Worm (Caenorhabditis elegans) whole organism, mixed stage, embryonic: ENCODE results near the gene wrt-4.

Experiments used
- M03D4.4 ChIP-seq: sonication (generic microtip); optimal IDR thresholded peaks from 2 replicates; lab custom pipeline; 2017; ENCODE audit warnings: mild to moderate bottlenecking, missing genetic modification characterization, missing compliant biosample characterization
- bed-3 ChIP-seq: fragments of 200-800 bp; sonication (Bioruptor generic); optimal IDR thresholded peaks from 3 replicates; lab custom pipeline; 2018; ENCODE audit warnings: mild to moderate bottlenecking, missing genetic modification characterization, moderate library complexity, missing compliant biosample characterization
- blmp-1 ChIP-seq: fragments of 150-350 bp; optimal IDR thresholded peaks from 2 replicates; lab custom pipeline; 2014; ENCODE audit warnings: missing biosample characterization, missing genetic modification characterization
- ceh-39 ChIP-seq: fragments of 150-350 bp; optimal IDR thresholded peaks from 2 replicates; lab custom pipeline; 2014; ENCODE audit warnings: missing biosample characterization, missing genetic modification characterization
- ceh-43 ChIP-seq: fragments of 200-800 bp; sonication (Bioruptor generic); optimal IDR thresholded peaks from 2 replicates; lab custom pipeline; 2018; ENCODE audit warnings: mild to moderate bottlenecking, missing genetic modification characterization, moderate library complexity, missing compliant biosample characterization
- ces-1 ChIP-seq: fragments of 150-350 bp; optimal IDR thresholded peaks from 2 replicates; lab custom pipeline; 2014; ENCODE audit warnings: missing biosample characterization, missing genetic modification reagents, missing genetic modification characterization
- drap-1 ChIP-seq: fragments of 200-800 bp; sonication (Bioruptor generic); optimal IDR thresholded peaks from 3 replicates; lab custom pipeline; 2018; ENCODE audit warnings: mild to moderate bottlenecking, missing genetic modification characterization, missing compliant biosample characterization
- elt-3 ChIP-seq: fragments of 150-350 bp; optimal IDR thresholded peaks from 2 replicates; lab custom pipeline; 2014; ENCODE audit warnings: missing biosample characterization, missing genetic modification characterization
- flh-1 ChIP-seq: fragments of 200-800 bp; sonication (Bioruptor generic); optimal IDR thresholded peaks from 2 replicates; lab custom pipeline; 2018; ENCODE audit warnings: mild to moderate bottlenecking, missing genetic modification characterization, moderate library complexity, missing compliant biosample characterization
- ham-2 ChIP-seq: fragments of 200-800 bp; sonication (Bioruptor generic); optimal IDR thresholded peaks from 2 replicates; lab custom pipeline; 2018; ENCODE audit warnings: mild to moderate bottlenecking, missing genetic modification characterization, missing compliant biosample characterization
- hlh-1 ChIP-seq: fragments of 150-350 bp; optimal IDR thresholded peaks from 2 replicates; lab custom pipeline; 2014; ENCODE audit warnings: missing biosample characterization, missing genetic modification reagents, missing genetic modification characterization
- lin-13 ChIP-seq: fragments of 150-350 bp; optimal IDR thresholded peaks from 2 replicates; lab custom pipeline; 2014; ENCODE audit warnings: missing biosample characterization, missing genetic modification characterization
- lin-32 ChIP-seq: fragments of 200-800 bp; sonication (Bioruptor generic); optimal IDR thresholded peaks from 2 replicates; lab custom pipeline; 2018; ENCODE audit warnings: mild to moderate bottlenecking, missing genetic modification characterization, missing compliant biosample characterization
- lsy-2 ChIP-seq: fragments of 150-350 bp; optimal IDR thresholded peaks from 2 replicates; lab custom pipeline; 2014; ENCODE audit warnings: missing biosample characterization, missing genetic modification characterization
- mab-5 ChIP-seq: fragments of 150-350 bp; optimal IDR thresholded peaks from 2 replicates; lab custom pipeline; 2014; ENCODE audit warnings: missing biosample characterization, missing genetic modification characterization
- mep-1 ChIP-seq: fragments of 150-350 bp; optimal IDR thresholded peaks from 2 replicates; lab custom pipeline; 2017; ENCODE audit warnings: missing biosample characterization, missing genetic modification reagents, missing genetic modification characterization, inconsistent platforms
- nhr-12 ChIP-seq: fragments of 150-350 bp; optimal IDR thresholded peaks from 2 replicates; lab custom pipeline; 2014; ENCODE audit warnings: missing biosample characterization, missing genetic modification characterization
- nhr-2 ChIP-seq: fragments of 150-350 bp; optimal IDR thresholded peaks from 2 replicates; lab custom pipeline; 2014; ENCODE audit warnings: missing biosample characterization, missing genetic modification characterization
- nhr-237 ChIP-seq: fragments of 150-350 bp; optimal IDR thresholded peaks from 2 replicates; lab custom pipeline; 2014; ENCODE audit warnings: missing biosample characterization, missing genetic modification characterization
- nhr-28 ChIP-seq: fragments of 150-350 bp; optimal IDR thresholded peaks from 2 replicates; lab custom pipeline; 2014; ENCODE audit warnings: missing biosample characterization, missing genetic modification characterization
- nhr-76 ChIP-seq: sonication (generic microtip); optimal IDR thresholded peaks from 2 replicates; lab custom pipeline; 2017; ENCODE audit warnings: missing biosample characterization, missing genetic modification characterization
- pha-4 ChIP-seq: fragments of 150-350 bp; optimal IDR thresholded peaks from 2 replicates; lab custom pipeline; 2018; ENCODE audit warnings: missing biosample characterization, missing genetic modification reagents, missing genetic modification characterization
- sem-2 ChIP-seq: fragments of 200-800 bp; sonication (Bioruptor generic); optimal IDR thresholded peaks from 2 replicates; lab custom pipeline; 2018; ENCODE audit warnings: mild to moderate bottlenecking, missing genetic modification characterization, missing compliant biosample characterization
- snpc-4 ChIP-seq: fragments of 150-350 bp; optimal IDR thresholded peaks from 2 replicates; lab custom pipeline; 2014; ENCODE audit warnings: missing biosample characterization, missing genetic modification characterization
- sptf-1 ChIP-seq: sonication (generic microtip); optimal IDR thresholded peaks from 2 replicates; lab custom pipeline; 2017; ENCODE audit warnings: mild to moderate bottlenecking, missing genetic modification characterization, moderate library complexity, missing compliant biosample characterization
- tbx-8 ChIP-seq: fragments of 200-800 bp; sonication (Bioruptor generic); optimal IDR thresholded peaks from 2 replicates; lab custom pipeline; 2018; ENCODE audit warnings: mild to moderate bottlenecking, missing genetic modification characterization, moderate library complexity, missing compliant biosample characterization
- unc-120 ChIP-seq: sonication (generic microtip); optimal IDR thresholded peaks from 2 replicates; lab custom pipeline; 2017; ENCODE audit warnings: missing genetic modification characterization, missing compliant biosample characterization; ENCODE audit not compliant: poor library complexity, severe bottlenecking
- unc-39 ChIP-seq: fragments of 150-350 bp; optimal IDR thresholded peaks from 2 replicates; lab custom pipeline; 2014; ENCODE audit warnings: missing biosample characterization, missing genetic modification characterization
- unc-62 ChIP-seq: fragments of 150-350 bp; optimal IDR thresholded peaks from 2 replicates; lab custom pipeline; 2014; ENCODE audit warnings: missing biosample characterization, missing genetic modification reagents, missing genetic modification characterization
- zip-8 ChIP-seq: fragments of 150-350 bp; optimal IDR thresholded peaks from 2 replicates; lab custom pipeline; 2014; ENCODE audit warnings: missing biosample characterization, missing genetic modification characterization
- ztf-11 ChIP-seq: fragments of 150-350 bp; optimal IDR thresholded peaks from 2 replicates; lab custom pipeline; 2014; ENCODE audit warnings: missing biosample characterization, missing genetic modification characterization

The wrt-4 gene

ce11 chrX:15731668-15732067 lies 25.4 kb downstream of the wrt-4 start, which contains the start of gene lin-15A:
Gene lin-15A, plus strand, starts transcription at chrX:15731968.
- TF ChIP-seq snpc-4 (tag; lab: Kevin White, UChicago) (no peak), pha-4 (tag; lab: Kevin White, UChicago) (no peak), blmp-1 (peak; percentile 42), bed-3 (GFP tag; lab: Kevin White, UChicago) (no peak), nhr-76 (tag; lab: Kevin White, UChicago) (no peak), mab-5 (no peak)

- TF ChIP-seq sptf-1 (tag; lab: Kevin White, UChicago) (no peak), ceh-43 (GFP tag; lab: Kevin White, UChicago) (no peak), lsy-2 (tag; lab: Kevin White, UChicago) (no peak), nhr-2 (no peak), blmp-1 (no peak), bed-3 (GFP tag; lab: Kevin White, UChicago) (no peak), sem-2 (GFP tag; lab: Kevin White, UChicago) (no peak), ztf-11 (tag; lab: Kevin White, UChicago) (no peak), zip-8 (tag; lab: Kevin White, UChicago) (no peak), unc-120 (tag; lab: Kevin White, UChicago) (no peak), lin-13 (tag; lab: Kevin White, UChicago) (no peak), M03D4.4 (tag; lab: Kevin White, UChicago) (no peak), nhr-76 (tag; lab: Kevin White, UChicago) (no peak), unc-62 (no peak)
Measured at ce11 chrX:15730342-15730741, 26.7 kb downstream of the wrt-4 start.

ce11 chrX:15725566-15726173 lies 31.4 kb downstream of the wrt-4 start, which contains the start of gene lin-15B:
Gene lin-15B, plus strand, starts transcription at chrX:15726123.
- TF ChIP-seq nhr-28 (tag; lab: Kevin White, UChicago) (no peak), sptf-1 (tag; lab: Kevin White, UChicago) (no peak), ztf-11 (tag; lab: Kevin White, UChicago) (no peak), lin-13 (tag; lab: Kevin White, UChicago) (no peak), lin-32 (GFP tag; lab: Kevin White, UChicago) (no peak), ham-2 (GFP tag; lab: Kevin White, UChicago) (no peak), ces-1 (no peak), sem-2 (GFP tag; lab: Kevin White, UChicago) (no peak)
- TF ChIP-seq, all 35 proteins: peak for 0

- TF ChIP-seq hlh-1 (peak; percentile 2), lsy-2 (tag; lab: Kevin White, UChicago) (no peak), ces-1 (no peak), blmp-1 (no peak), lin-13 (tag; lab: Kevin White, UChicago) (peak; percentile 55), mep-1 (tag; lab: Kevin White, UChicago) (peak; percentile 43)
- TF ChIP-seq, all 35 proteins: peak for 3
Measured at ce11 chrX:15724994-15725393, 32.1 kb downstream of the wrt-4 start.

ce11 chrX:15721346-15721745 lies 35.7 kb downstream of the wrt-4 start, which contains the start of gene ZK662.5:
Gene ZK662.5, plus strand, starts transcription at chrX:15721646.
- TF ChIP-seq mep-1 (tag; lab: Kevin White, UChicago), result no peak
- no peak for TF ChIP-seq ham-2 (GFP tag; lab: Kevin White, UChicago)
- no peak for TF ChIP-seq lin-13 (tag; lab: Kevin White, UChicago)
- TF ChIP-seq drap-1 (GFP tag; lab: Kevin White, UChicago), result no peak
- no peak for TF ChIP-seq hlh-1
- no peak for TF ChIP-seq elt-3 (tag; lab: Kevin White, UChicago)
- TF ChIP-seq nhr-28 (tag; lab: Kevin White, UChicago), result no peak
- TF ChIP-seq, all 35 proteins: peak for 0

ce11 chrX:15718325-15718724 lies 38.7 kb downstream of the wrt-4 start, which contains the start of gene ZK662.6:
Gene ZK662.6, plus strand, starts transcription at chrX:15718625.
- TF ChIP-seq lin-13 (tag; lab: Kevin White, UChicago) (no peak), ceh-39 (tag; lab: Kevin White, UChicago) (no peak), pha-4 (tag; lab: Kevin White, UChicago) (no peak)

- TF ChIP-seq blmp-1, result no peak
- no peak for TF ChIP-seq mep-1 (tag; lab: Kevin White, UChicago)
- TF ChIP-seq unc-120 (tag; lab: Kevin White, UChicago), result no peak
- no peak for TF ChIP-seq ceh-39 (tag; lab: Kevin White, UChicago)
- TF ChIP-seq nhr-28 (tag; lab: Kevin White, UChicago), result no peak
- no peak for TF ChIP-seq nhr-76 (tag; lab: Kevin White, UChicago)
- no peak for TF ChIP-seq unc-39 (tag; lab: Kevin White, UChicago)
- TF ChIP-seq nhr-2, result no peak
- no peak for TF ChIP-seq tbx-8 (GFP tag; lab: Kevin White, UChicago)
- TF ChIP-seq lin-32 (GFP tag; lab: Kevin White, UChicago), result no peak
- TF ChIP-seq sem-2 (GFP tag; lab: Kevin White, UChicago), result no peak
- TF ChIP-seq unc-62, result no peak
- TF ChIP-seq nhr-237 (tag; lab: Kevin White, UChicago), result no peak
- no peak for TF ChIP-seq flh-1
- no peak for TF ChIP-seq nhr-12
- no peak for TF ChIP-seq snpc-4 (tag; lab: Kevin White, UChicago)
- no peak for TF ChIP-seq zip-8 (tag; lab: Kevin White, UChicago)
- TF ChIP-seq mab-5, result no peak
Measured at ce11 chrX:15716971-15717370, 40.1 kb downstream of the wrt-4 start.
